Fruit fly (Drosophila melanogaster) whole organism, embryonic: ENCODE measurements around the gene Chchd2.

Experiments used
- Awh ChIP-seq: fragments of 200-800 bp; sonication (Bioruptor generic); IDR thresholded peaks from 2 replicates; pipeline ENCODE4, ENCODE4 v1.3.6; 2022; ENCODE audit warnings: missing biosample characterization, missing genetic modification characterization
- B-H1 ChIP-seq: fragments of 200-800 bp; sonication (Bioruptor generic); IDR thresholded peaks from 3 replicates; pipeline ENCODE4 v1.3.6; 2022; ENCODE audit warnings: missing biosample characterization, missing genetic modification characterization
- CG10147 ChIP-seq: fragments of 200-800 bp; sonication (Bioruptor generic); optimal IDR thresholded peaks from 2 replicates; lab custom pipeline; 2019; ENCODE audit warnings: missing biosample characterization, mild to moderate bottlenecking, missing genetic modification characterization, moderate library complexity
- CG11398 ChIP-seq: fragments of 200-800 bp; sonication (Bioruptor generic); optimal IDR thresholded peaks from 2 replicates; lab custom pipeline; 2016; ENCODE audit warnings: missing biosample characterization, missing genetic modification characterization
- CG13287 ChIP-seq: fragments of 200-800 bp; sonication (Bioruptor generic); IDR thresholded peaks from 2 replicates; pipeline ENCODE4 v1.3.6; 2022; ENCODE audit warnings: missing biosample characterization, missing genetic modification characterization; ENCODE audit not compliant: partially characterized antibody
- CG15011 ChIP-seq: fragments of 200-800 bp; sonication (Bioruptor generic); optimal IDR thresholded peaks from 3 replicates; lab custom pipeline; 2018; ENCODE audit warnings: missing biosample characterization, mild to moderate bottlenecking, missing genetic modification characterization
- CG1603 ChIP-seq: fragments of 200-800 bp; sonication (Bioruptor generic); optimal IDR thresholded peaks from 2 replicates; lab custom pipeline; 2019; ENCODE audit warnings: missing biosample characterization, mild to moderate bottlenecking, missing genetic modification characterization, moderate library complexity
- CG16863 ChIP-seq: fragments of 200-800 bp; sonication (Bioruptor generic); optimal IDR thresholded peaks from 3 replicates; lab custom pipeline; 2016; ENCODE audit warnings: missing biosample characterization, missing genetic modification characterization
- CG17186 ChIP-seq: fragments of 200-800 bp; sonication (Bioruptor generic); optimal IDR thresholded peaks from 3 replicates; lab custom pipeline; 2017; ENCODE audit warnings: missing biosample characterization, missing genetic modification reagents, missing genetic modification characterization
- CG17912 ChIP-seq: fragments of 200-800 bp; sonication (Bioruptor generic); optimal IDR thresholded peaks from 2 replicates; lab custom pipeline; 2018; ENCODE audit warnings: missing biosample characterization, mild to moderate bottlenecking, missing genetic modification characterization
- CG2202 ChIP-seq: fragments of 200-800 bp; sonication (Bioruptor generic); optimal IDR thresholded peaks from 2 replicates; lab custom pipeline; 2018; ENCODE audit warnings: missing biosample characterization, mild to moderate bottlenecking, missing genetic modification characterization
- CG2678 ChIP-seq: fragments of 200-800 bp; sonication (Bioruptor generic); optimal IDR thresholded peaks from 3 replicates; lab custom pipeline; 2019; ENCODE audit warnings: missing biosample characterization, mild to moderate bottlenecking, missing genetic modification characterization, moderate library complexity
- CG30431 ChIP-seq: fragments of 200-800 bp; sonication (Bioruptor generic); optimal IDR thresholded peaks from 2 replicates; lab custom pipeline; 2017; ENCODE audit warnings: missing biosample characterization, missing genetic modification characterization
- CG32767 ChIP-seq: fragments of 200-800 bp; sonication (Bioruptor generic); IDR thresholded peaks from 2 replicates; pipeline ENCODE4 v1.3.6; 2022; ENCODE audit warnings: missing biosample characterization, missing genetic modification characterization
- CG4328 ChIP-seq: fragments of 200-800 bp; sonication (Bioruptor generic); optimal IDR thresholded peaks from 3 replicates; lab custom pipeline; 2017; ENCODE audit warnings: missing biosample characterization, missing genetic modification reagents, missing genetic modification characterization
- CG4360 ChIP-seq: fragments of 200-800 bp; sonication (Bioruptor generic); IDR thresholded peaks from 2 replicates; pipeline ENCODE4 v1.3.6; 2022; ENCODE audit warnings: missing biosample characterization, missing genetic modification characterization
- CG4424 ChIP-seq: fragments of 200-800 bp; sonication (Bioruptor generic); optimal IDR thresholded peaks from 3 replicates; lab custom pipeline; 2016; ENCODE audit warnings: missing biosample characterization, missing genetic modification characterization
- CG4707 ChIP-seq: fragments of 200-800 bp; sonication (Bioruptor generic); optimal IDR thresholded peaks from 2 replicates; lab custom pipeline; 2018; ENCODE audit warnings: missing biosample characterization, mild to moderate bottlenecking, missing genetic modification characterization, moderate library complexity
- CG8478 ChIP-seq: fragments of >200 bp; optimal IDR thresholded peaks from 2 replicates; lab custom pipeline; 2018
- CoRest ChIP-seq: fragments of 200-800 bp; sonication (Bioruptor generic); optimal IDR thresholded peaks from 3 replicates; lab custom pipeline; 2018; ENCODE audit warnings: missing biosample characterization, mild to moderate bottlenecking, missing genetic modification characterization, moderate library complexity
- Dek ChIP-seq: fragments of 200-800 bp; sonication (Bioruptor generic); optimal IDR thresholded peaks from 3 replicates; lab custom pipeline; 2019; ENCODE audit warnings: missing biosample characterization, mild to moderate bottlenecking, missing genetic modification characterization, moderate library complexity
- Hsf ChIP-seq: fragments of 200-800 bp; sonication (Bioruptor generic); optimal IDR thresholded peaks from 3 replicates; lab custom pipeline; 2016; ENCODE audit warnings: missing biosample characterization, missing genetic modification characterization
- Trl ChIP-seq, 3 experiments: fragments of >200 bp in 2 of 3; fragments of 200-800 bp in 1 of 3; sonication (Bioruptor generic) in 1 of 3; optimal IDR thresholded peaks; 2 replicates in 1 of 3; 3 replicates in 2 of 3; lab custom pipeline; 2016 to 2017; ENCODE audit warnings: missing biosample characterization in 1 of 3, missing genetic modification characterization in 1 of 3
- Usf ChIP-seq: fragments of 200-800 bp; sonication (Bioruptor generic); optimal IDR thresholded peaks from 2 replicates; lab custom pipeline; 2017; ENCODE audit warnings: missing genotype, missing biosample characterization, missing genetic modification characterization
- ase ChIP-seq: fragments of 200-800 bp; sonication (Bioruptor generic); IDR thresholded peaks from 3 replicates; pipeline ENCODE4 v1.3.6; 2022; ENCODE audit warnings: missing biosample characterization, missing genetic modification characterization
- ash1 ChIP-seq: fragments of 200-800 bp; sonication (Bioruptor generic); optimal IDR thresholded peaks from 2 replicates; lab custom pipeline; 2018; ENCODE audit warnings: missing biosample characterization, mild to moderate bottlenecking, missing genetic modification characterization
- ato ChIP-seq: fragments of 200-800 bp; sonication (Bioruptor generic); IDR thresholded peaks from 2 replicates; pipeline ENCODE4 v1.3.6; 2022; ENCODE audit warnings: missing biosample characterization, missing genetic modification characterization; ENCODE audit not compliant: partially characterized antibody
- exex ChIP-seq: fragments of 200-800 bp; sonication (Bioruptor generic); optimal IDR thresholded peaks from 4 replicates; lab custom pipeline; 2018; ENCODE audit warnings: missing biosample characterization, mild to moderate bottlenecking, missing genetic modification characterization, moderate library complexity
- gem ChIP-seq: fragments of 200-800 bp; sonication (Bioruptor generic); optimal IDR thresholded peaks from 2 replicates; lab custom pipeline; 2019; ENCODE audit warnings: missing biosample characterization, mild to moderate bottlenecking, missing genetic modification characterization, moderate library complexity
- grau ChIP-seq: fragments of 200-800 bp; optimal IDR thresholded peaks from 3 replicates; lab custom pipeline; 2019; ENCODE audit warnings: missing biosample characterization, mild to moderate bottlenecking, missing genetic modification characterization, moderate library complexity
- hkb ChIP-seq, 2 experiments: fragments of 200-800 bp in 1 of 2; fragments of >200 bp in 1 of 2; sonication (Bioruptor generic) in 1 of 2; IDR thresholded peaks in 1 of 2; optimal IDR thresholded peaks in 1 of 2; 2 replicates each; pipeline versions ENCODE4 v1.3.6 to Lab custom; 2017 to 2022; ENCODE audit warnings: missing biosample characterization in 1 of 2, missing genetic modification characterization in 1 of 2
- insv ChIP-seq, 2 experiments: fragments of 200-800 bp; sonication (Bioruptor generic); optimal IDR thresholded peaks; 3 replicates each; lab custom pipeline; 2016 to 2018; ENCODE audit warnings: missing biosample characterization in 2 of 2, missing genetic modification characterization in 2 of 2
- klu ChIP-seq: fragments of 200-800 bp; sonication (Bioruptor generic); IDR thresholded peaks from 2 replicates; pipeline ENCODE4 v1.3.6; 2022; ENCODE audit warnings: missing biosample characterization, missing genetic modification characterization
- lilli ChIP-seq: fragments of 200-800 bp; sonication (Bioruptor generic); optimal IDR thresholded peaks from 3 replicates; lab custom pipeline; 2016; ENCODE audit warnings: missing biosample characterization, missing genetic modification characterization
- mld ChIP-seq: fragments of 200-800 bp; sonication (Bioruptor generic); IDR thresholded peaks from 3 replicates; pipeline ENCODE4 v1.3.6; 2022; ENCODE audit warnings: missing biosample characterization, missing genetic modification characterization; ENCODE audit not compliant: partially characterized antibody
- pnt ChIP-seq: fragments of 200-800 bp; sonication (Bioruptor generic); optimal IDR thresholded peaks from 3 replicates; lab custom pipeline; 2016; ENCODE audit warnings: missing biosample characterization, missing genetic modification characterization
- sd ChIP-seq: fragments of 200-800 bp; sonication (Bioruptor generic); optimal IDR thresholded peaks from 3 replicates; lab custom pipeline; 2018; ENCODE audit warnings: missing biosample characterization, mild to moderate bottlenecking, missing genetic modification characterization, moderate library complexity
- tin ChIP-seq: fragments of 200-800 bp; sonication (Bioruptor generic); optimal IDR thresholded peaks from 3 replicates; lab custom pipeline; 2016; ENCODE audit warnings: missing biosample characterization, missing genetic modification characterization
- zf30C ChIP-seq: fragments of 200-800 bp; sonication (Bioruptor generic); optimal IDR thresholded peaks from 3 replicates; lab custom pipeline; 2018; ENCODE audit warnings: missing biosample characterization, mild to moderate bottlenecking, missing genetic modification characterization

Gene Chchd2

DNA sequence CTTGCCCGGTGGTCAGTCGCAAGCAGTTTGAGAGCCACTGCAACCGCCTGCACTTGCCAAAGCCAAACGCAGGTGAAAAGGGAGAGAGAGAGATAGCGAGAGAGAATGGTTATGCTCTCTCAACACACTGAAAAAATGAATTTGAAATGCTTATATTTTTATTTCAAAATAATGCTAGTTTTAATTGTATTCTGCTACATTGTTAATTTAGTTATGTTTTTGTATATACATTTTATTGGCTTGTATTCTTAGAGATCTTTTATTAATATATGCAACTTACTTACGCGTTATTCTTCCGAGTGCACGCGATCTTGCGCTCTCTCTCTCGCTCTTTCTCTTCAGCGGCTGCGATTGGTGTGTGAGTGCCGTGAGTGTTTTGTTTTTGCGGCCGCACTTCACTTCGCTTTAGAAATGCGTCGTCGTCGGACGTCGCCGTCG lies 29.7 kb downstream of the Chchd2 start (continued):
- TF ChIP-seq Awh (GFP tag; lab: Robert Waterston, UW), result peak; percentile 99
- TF ChIP-seq CG4424 (GFP tag; lab: Kevin White, UChicago), result peak; percentile 98
- TF ChIP-seq CG8478, result no peak
- TF ChIP-seq ash1 (GFP tag; lab: Kevin White, UChicago), result peak; percentile 56
- TF ChIP-seq Trl (optimal IDR thresholded peaks at IDR 0.05; lab: Kevin White, UChicago), result peak; percentile 87 to 93
- TF ChIP-seq Trl (GFP tag; optimal IDR thresholded peaks at IDR 0.05; lab: Kevin White, UChicago), result peak; percentile 93
- no peak for TF ChIP-seq gem (tag; lab: Kevin White, UChicago)
- no peak for TF ChIP-seq hkb (optimal IDR thresholded peaks at IDR 0.05; lab: Kevin White, UChicago)
- peak; percentile 99 for TF ChIP-seq hkb (GFP tag; IDR thresholded peaks at IDR 0.05; lab: Robert Waterston, UW)
- peak; percentile 96 for TF ChIP-seq lilli
- peak; percentile 96 for TF ChIP-seq CG1603
- TF ChIP-seq CG16863 (GFP tag; lab: Kevin White, UChicago), result peak; percentile 75
- peak; percentile 71 for TF ChIP-seq CG2202
- peak; percentile 67 for TF ChIP-seq CG17912
- peak; percentile 98 for TF ChIP-seq tin (GFP tag; lab: Kevin White, UChicago)
- peak; percentile 26 for TF ChIP-seq CG30431 (GFP tag; lab: Kevin White, UChicago)
- TF ChIP-seq CG17186 (GFP tag; lab: Kevin White, UChicago), result peak; percentile 81
- peak; percentile 39 for TF ChIP-seq Usf
- TF ChIP-seq CG4707 (GFP tag; lab: Kevin White, UChicago), result no peak
- TF ChIP-seq CG4328 (GFP tag; lab: Kevin White, UChicago), result peak; percentile 93
- TF ChIP-seq CG4360, result peak; percentile 88
- peak; percentile 79 for TF ChIP-seq Hsf (GFP tag; lab: Kevin White, UChicago)
- no peak for TF ChIP-seq CoRest (tag; lab: Kevin White, UChicago)
- no peak for TF ChIP-seq mld
- peak; percentile 97 for TF ChIP-seq klu (GFP tag; lab: Robert Waterston, UW)
- TF ChIP-seq CG13287 (GFP tag; lab: Robert Waterston, UW), result no peak
- no peak for TF ChIP-seq grau (tag; lab: Kevin White, UChicago)
- TF ChIP-seq zf30C (GFP tag; lab: Kevin White, UChicago), result peak; percentile 52
- peak in 1 of 2 experiments; percentile 40 for TF ChIP-seq insv (GFP tag; optimal IDR thresholded peaks at IDR 0.05; lab: Kevin White, UChicago)
- TF ChIP-seq CG2678, result peak; percentile 98
- TF ChIP-seq CG11398, result peak; percentile 33
- TF ChIP-seq ato, result no peak
- TF ChIP-seq Dek (tag; lab: Kevin White, UChicago), result no peak
- peak; percentile 95 for TF ChIP-seq CG15011 (GFP tag; lab: Kevin White, UChicago)
- TF ChIP-seq CG32767, result peak; percentile 89
- peak; percentile 90 for TF ChIP-seq pnt (GFP tag; lab: Kevin White, UChicago)
- TF ChIP-seq ase (GFP tag; lab: Robert Waterston, UW), result peak; percentile 98
- peak; percentile 98 for TF ChIP-seq B-H1 (GFP tag; lab: Robert Waterston, UW)

dm6 chrX:17180523-17180922 lies 31.7 kb downstream of the Chchd2 start:
- TF ChIP-seq sd, result peak; percentile 75
- peak; percentile 62 for TF ChIP-seq exex (tag; lab: Kevin White, UChicago)
- TF ChIP-seq CG10147 (GFP tag; lab: Kevin White, UChicago), result no peak
